Worm (Caenorhabditis elegans): Measurements from ENCODE around the gene madd-3.

- TF ChIP-seq mab-5 (tag; optimal IDR thresholded peaks at IDR 0.05) (no peak), snpc-4 (tag; optimal IDR thresholded peaks at IDR 0.05) (no peak), nhr-28 (tag; optimal IDR thresholded peaks at IDR 0.05) (no peak), flh-1 (GFP tag; optimal IDR thresholded peaks at IDR 0.05) (no peak), sptf-1 (tag; optimal IDR thresholded peaks at IDR 0.05) (no peak)
These were observed 28.7 kb downstream of the madd-3 start, which contains the start of gene del-1 for ce11 chrX:14267781-14268180.
